Worm (Caenorhabditis elegans) whole organism, midembryonic: ENCODE results near the gene F28C10.3.

ENCODE experiments used
- T22C8.4 ChIP-seq: fragments of 200-800 bp; sonication (Bioruptor generic); IDR thresholded peaks from 2 replicates; pipeline ENCODE4 v1.3.6; 2022; ENCODE audit warnings: missing genetic modification characterization, missing compliant biosample characterization
- cog-1 ChIP-seq: sonication (generic microtip); optimal IDR thresholded peaks from 2 replicates; lab custom pipeline; 2016; ENCODE audit warnings: missing genetic modification characterization, missing compliant biosample characterization
- flt-1 ChIP-seq: fragments of 200-800 bp; sonication (Bioruptor generic); IDR thresholded peaks from 2 replicates; pipeline ENCODE4 v1.3.6; 2022; ENCODE audit warnings: missing genetic modification characterization, missing compliant biosample characterization
- klf-2 ChIP-seq: fragments of 200-800 bp; sonication (Bioruptor generic); conservative IDR thresholded peaks from 2 replicates; pipeline ENCODE4 v1.3.6; 2022; ENCODE audit warnings: missing genetic modification reagents, missing genetic modification characterization, missing compliant biosample characterization
- med-1 ChIP-seq: sonication (generic microtip); optimal IDR thresholded peaks from 2 replicates; lab custom pipeline; 2017; ENCODE audit warnings: missing genetic modification characterization, mild to moderate bottlenecking, missing compliant biosample characterization, antibody characterized with exemption, missing genetic modification reagents; ENCODE audit not compliant: insufficient read depth
- ref-1 ChIP-seq: fragments of 200-800 bp; sonication (Bioruptor generic); conservative IDR thresholded peaks from 2 replicates; pipeline ENCODE4 v1.3.6; 2022; ENCODE audit warnings: missing genetic modification reagents, missing genetic modification characterization, missing compliant biosample characterization
- tab-1 ChIP-seq: fragments of 200-800 bp; sonication (Bioruptor generic); IDR thresholded peaks from 2 replicates; pipeline ENCODE4 v1.3.6; 2022; ENCODE audit warnings: missing genetic modification characterization, missing compliant biosample characterization
- ztf-23 ChIP-seq: fragments of 200-800 bp; sonication (Bioruptor generic); IDR thresholded peaks from 2 replicates; pipeline ENCODE4 v1.3.6; 2022; ENCODE audit warnings: missing genetic modification reagents, missing genetic modification characterization, missing compliant biosample characterization
- ztf-29 ChIP-seq: fragments of 200-800 bp; sonication (Bioruptor generic); IDR thresholded peaks from 2 replicates; pipeline ENCODE4 v1.3.6; 2022; ENCODE audit warnings: missing genetic modification reagents, missing genetic modification characterization, missing compliant biosample characterization

ce11 chrX:555043-555791 is 19.6 kb upstream of the F28C10.3 start:
- TF ChIP-seq med-1 (GFP tag; lab: Kevin White, UChicago), result no peak
- no peak for TF ChIP-seq tab-1
- no peak for TF ChIP-seq klf-2 (GFP tag; lab: Robert Waterston, UW)
- TF ChIP-seq flt-1 (GFP tag; lab: Robert Waterston, UW), result no peak
- TF ChIP-seq ztf-29 (GFP tag; lab: Robert Waterston, UW), result no peak
- TF ChIP-seq ref-1 (GFP tag; lab: Robert Waterston, UW), result no peak
- TF ChIP-seq cog-1 (tag; lab: Kevin White, UChicago), result no peak
- no peak for TF ChIP-seq ztf-23 (GFP tag; lab: Robert Waterston, UW)
- no peak for TF ChIP-seq T22C8.4 (GFP tag; lab: Robert Waterston, UW)
